Fruit fly (Drosophila melanogaster): ENCODE results near the gene PyK.
A peak's percentile ranks its signal among the peaks of the same experiment; 100 is the strongest.

The PyK gene

dm6 chr3R:22362218-22362907 is 5.0 kb upstream of the PyK start, which contains the start of the genes JMJD6, CG7071 and Muted (continued):
- peak; percentile 89 for TF ChIP-seq bab2 (GFP tag; optimal IDR thresholded peaks at IDR 0.05)
- TF ChIP-seq CG8281 (tag; optimal IDR thresholded peaks at IDR 0.05): peak; percentile 63
- no peak for TF ChIP-seq peb (GFP tag; IDR thresholded peaks at IDR 0.05)
- TF ChIP-seq fu2 (GFP tag; optimal IDR thresholded peaks at IDR 0.05): peak; percentile 85
- peak; percentile 9 for TF ChIP-seq zf30C (GFP tag; optimal IDR thresholded peaks at IDR 0.05)
- peak; percentile 90 for TF ChIP-seq dysf (GFP tag; IDR thresholded peaks at IDR 0.05)
- peak; percentile 84 for TF ChIP-seq NC2β (GFP tag; optimal IDR thresholded peaks at IDR 0.05)
- no peak for TF ChIP-seq TFAM (GFP tag; optimal IDR thresholded peaks at IDR 0.05)
- peak; percentile 84 for TF ChIP-seq kni (GFP tag; optimal IDR thresholded peaks at IDR 0.05)
- peak; percentile 89 for TF ChIP-seq CG6272 (GFP tag; IDR thresholded peaks at IDR 0.05)
- peak; percentile 96 for TF ChIP-seq Xbp1 (GFP tag; optimal IDR thresholded peaks at IDR 0.05)
- TF ChIP-seq CG4854 (GFP tag; optimal IDR thresholded peaks at IDR 0.05): peak; percentile 92
- peak; percentile 67; the same call in 1 of the 2 replicates for TF ChIP-seq bowl (GFP tag; IDR thresholded peaks at IDR 0.05)
- peak; percentile 95 for TF ChIP-seq NfI (GFP tag; optimal IDR thresholded peaks at IDR 0.05)
- peak; percentile 55; the same call in 1 of the 3 replicates for TF ChIP-seq zen2 (GFP tag; IDR thresholded peaks at IDR 0.05; ENCODE audit: partially characterized antibody)
- peak; percentile 80 for TF ChIP-seq CG5953 (GFP tag; IDR thresholded peaks at IDR 0.05)
- peak; percentile 91 for TF ChIP-seq CG10147 (GFP tag; optimal IDR thresholded peaks at IDR 0.05)
- TF ChIP-seq Rfx (GFP tag; IDR thresholded peaks at IDR 0.05): peak; percentile 95
- TF ChIP-seq HmgZ (tag; optimal IDR thresholded peaks at IDR 0.05): peak; percentile 93
- TF ChIP-seq sug (tag; optimal IDR thresholded peaks at IDR 0.05): peak; percentile 88
- peak; percentile 55; the same call in 1 of the 2 replicates for TF ChIP-seq CG4360 (GFP tag; IDR thresholded peaks at IDR 0.05)
- TF ChIP-seq cad (GFP tag; optimal IDR thresholded peaks at IDR 0.05): no peak
- TF ChIP-seq az2 (GFP tag; optimal IDR thresholded peaks at IDR 0.05): peak; percentile 94
- TF ChIP-seq CG1024 (GFP tag; IDR thresholded peaks at IDR 0.05): peak; percentile 83
- TF ChIP-seq CG12219 (GFP tag; optimal IDR thresholded peaks at IDR 0.05): peak; percentile 71
- peak; percentile 95 for TF ChIP-seq CG10959 (GFP tag; IDR thresholded peaks at IDR 0.05)
- TF ChIP-seq slbo (GFP tag; IDR thresholded peaks at IDR 0.05): peak; percentile 97
- peak; percentile 87 for TF ChIP-seq Ets97D (GFP tag; optimal IDR thresholded peaks at IDR 0.05)
- TF ChIP-seq aop (GFP tag; IDR thresholded peaks at IDR 0.05): peak; percentile 66; the same call in 1 of the 2 replicates
- peak; percentile 87 for TF ChIP-seq H15 (GFP tag; IDR thresholded peaks at IDR 0.05)
- peak; percentile 89 for TF ChIP-seq CG18476 (GFP tag; optimal IDR thresholded peaks at IDR 0.05)
- TF ChIP-seq insv (GFP tag; optimal IDR thresholded peaks at IDR 0.05): peak in 1 of 2 experiments; percentile 75
- TF ChIP-seq ro (GFP tag; IDR thresholded peaks at IDR 0.05): peak; percentile 81
- peak; percentile 84 for TF ChIP-seq CG11723 (GFP tag; optimal IDR thresholded peaks at IDR 0.05)
- TF ChIP-seq CG32532 (GFP tag; IDR thresholded peaks at IDR 0.05): peak; percentile 94
- peak; percentile 86 for TF ChIP-seq dmrt11E (tag; optimal IDR thresholded peaks at IDR 0.05)
- peak; percentile 96 for TF ChIP-seq tin (GFP tag; optimal IDR thresholded peaks at IDR 0.05)
- peak; percentile 83 for TF ChIP-seq shn (GFP tag; optimal IDR thresholded peaks at IDR 0.05)
- TF ChIP-seq CG32772 (GFP tag; IDR thresholded peaks at IDR 0.05): peak; percentile 86
- TF ChIP-seq dpn (GFP tag; optimal IDR thresholded peaks at IDR 0.05): peak; percentile 88 to 94
- no peak for TF ChIP-seq pb (GFP tag; optimal IDR thresholded peaks at IDR 0.05)
- TF ChIP-seq Sry-β (GFP tag; optimal IDR thresholded peaks at IDR 0.05): peak; percentile 56
- peak; percentile 62 for TF ChIP-seq CG6254 (GFP tag; optimal IDR thresholded peaks at IDR 0.05)
- TF ChIP-seq Bgb (GFP tag; IDR thresholded peaks at IDR 0.05; ENCODE audit: partially characterized antibody): peak; percentile 68
- peak; percentile 39 for TF ChIP-seq CG6854 (GFP tag; optimal IDR thresholded peaks at IDR 0.05)
- peak; percentile 92 for TF ChIP-seq CG15514 (GFP tag; optimal IDR thresholded peaks at IDR 0.05)
- TF ChIP-seq corto (GFP tag; optimal IDR thresholded peaks at IDR 0.05): peak; percentile 76
- peak; percentile 79 for TF ChIP-seq CG10462 (GFP tag; optimal IDR thresholded peaks at IDR 0.05)
- TF ChIP-seq nmo (GFP tag; optimal IDR thresholded peaks at IDR 0.05): peak; percentile 88
- peak; percentile 55 for TF ChIP-seq CG10274 (GFP tag; optimal IDR thresholded peaks at IDR 0.05)

All from whole organism, embryonic.